Fruit fly (Drosophila melanogaster) Kc167 (cell line): ENCODE measurements around the gene mdlc.

ENCODE experiments used
- insv ChIP-seq: fragments of >200 bp; optimal IDR thresholded peaks from 3 replicates; lab custom pipeline; 2018; ENCODE audit warnings: missing external identifiers
- psq ChIP-seq: fragments of >200 bp; optimal IDR thresholded peaks from 2 replicates; lab custom pipeline; 2017; ENCODE audit warnings: missing external identifiers

dm6 chr3R:20066435-20066834, 8.9 kb downstream of the mdlc start:
- TF ChIP-seq psq (lab: Kevin White, UChicago): no peak
- no peak for TF ChIP-seq insv
